Fruit fly (Drosophila melanogaster) Kc167 (cell line): ENCODE data around the gene Rcd-1.

Experiments
- Sin3A ChIP-seq: fragments of >200 bp; optimal IDR thresholded peaks from 2 replicates; lab custom pipeline; 2018; ENCODE audit warnings: missing external identifiers
- h ChIP-seq: fragments of >200 bp; optimal IDR thresholded peaks from 3 replicates; lab custom pipeline; 2018; ENCODE audit warnings: missing external identifiers
- insv ChIP-seq: fragments of >200 bp; optimal IDR thresholded peaks from 3 replicates; lab custom pipeline; 2018; ENCODE audit warnings: missing external identifiers
- psq ChIP-seq: fragments of >200 bp; optimal IDR thresholded peaks from 2 replicates; lab custom pipeline; 2017; ENCODE audit warnings: missing external identifiers

dm6 chrX:19613473-19613872 lies 25.1 kb upstream of the Rcd-1 start:
- TF ChIP-seq h = no peak
- TF ChIP-seq psq (lab: Kevin White, UChicago) = no peak
- TF ChIP-seq insv (lab: Kevin White, UChicago) = no peak
- TF ChIP-seq Sin3A = no peak
